Fruit fly (Drosophila melanogaster) whole organism, embryonic: ENCODE measurements around the gene Sqor.

Experiments
- Blimp-1 ChIP-seq: fragments of 200-800 bp; sonication (Bioruptor generic); optimal IDR thresholded peaks from 3 replicates; lab custom pipeline; 2018; ENCODE audit warnings: missing biosample characterization, missing genetic modification characterization, mild to moderate bottlenecking, moderate library complexity, missing genetic modification reagents
- CG10267 ChIP-seq: fragments of 200-800 bp; sonication (Bioruptor generic); optimal IDR thresholded peaks from 2 replicates; lab custom pipeline; 2018; ENCODE audit warnings: missing biosample characterization, mild to moderate bottlenecking, missing genetic modification characterization, moderate library complexity
- CG10366 ChIP-seq: fragments of 200-800 bp; sonication (Bioruptor generic); IDR thresholded peaks from 2 replicates; pipeline ENCODE4 v1.3.6; 2022; ENCODE audit warnings: missing biosample characterization, missing genetic modification characterization
- CG10543 ChIP-seq: fragments of 200-800 bp; sonication (Bioruptor generic); optimal IDR thresholded peaks from 3 replicates; lab custom pipeline; 2017; ENCODE audit warnings: missing biosample characterization, mild to moderate bottlenecking, missing genetic modification characterization, moderate library complexity
- CG10979 ChIP-seq: fragments of 200-800 bp; sonication (Bioruptor generic); optimal IDR thresholded peaks from 2 replicates; lab custom pipeline; 2018; ENCODE audit warnings: missing biosample characterization, mild to moderate bottlenecking, missing genetic modification characterization, moderate library complexity
- CG11504 ChIP-seq: fragments of 200-800 bp; sonication (Bioruptor generic); optimal IDR thresholded peaks from 3 replicates; lab custom pipeline; 2019; ENCODE audit warnings: missing biosample characterization, mild to moderate bottlenecking, missing genetic modification characterization, moderate library complexity
- CG12744 ChIP-seq: fragments of 200-800 bp; sonication (Bioruptor generic); optimal IDR thresholded peaks from 2 replicates; lab custom pipeline; 2016; ENCODE audit warnings: missing biosample characterization, missing genetic modification characterization
- CG14014 ChIP-seq: fragments of 200-800 bp; sonication (Bioruptor generic); IDR thresholded peaks from 2 replicates; pipeline ENCODE4 v1.3.6; 2022; ENCODE audit warnings: missing biosample characterization, missing genetic modification characterization
- CG14710 ChIP-seq: fragments of 200-800 bp; sonication (Bioruptor generic); optimal IDR thresholded peaks from 3 replicates; lab custom pipeline; 2019; ENCODE audit warnings: missing biosample characterization, mild to moderate bottlenecking, missing genetic modification characterization, moderate library complexity
- CG14860 ChIP-seq: fragments of 200-800 bp; sonication (Bioruptor generic); IDR thresholded peaks from 3 replicates; pipeline ENCODE4 v1.3.6; 2022; ENCODE audit warnings: missing biosample characterization, missing genetic modification characterization; ENCODE audit not compliant: partially characterized antibody
- CG16813 ChIP-seq: fragments of 200-800 bp; sonication (Bioruptor generic); IDR thresholded peaks from 3 replicates; pipeline ENCODE4 v1.3.6; 2022; ENCODE audit warnings: missing biosample characterization, missing genetic modification characterization; ENCODE audit not compliant: partially characterized antibody
- CG17186 ChIP-seq: fragments of 200-800 bp; sonication (Bioruptor generic); optimal IDR thresholded peaks from 3 replicates; lab custom pipeline; 2017; ENCODE audit warnings: missing biosample characterization, missing genetic modification reagents, missing genetic modification characterization
- CG17385 ChIP-seq: fragments of 200-800 bp; sonication (Bioruptor generic); optimal IDR thresholded peaks from 3 replicates; lab custom pipeline; 2018; ENCODE audit warnings: missing biosample characterization, mild to moderate bottlenecking, missing genetic modification characterization
- CG18011 ChIP-seq: fragments of 200-800 bp; sonication (Bioruptor generic); optimal IDR thresholded peaks from 2 replicates; lab custom pipeline; 2017; ENCODE audit warnings: missing biosample characterization, missing genetic modification characterization, mild to moderate bottlenecking, moderate library complexity, missing genotype
- CG2202 ChIP-seq: fragments of 200-800 bp; sonication (Bioruptor generic); optimal IDR thresholded peaks from 2 replicates; lab custom pipeline; 2018; ENCODE audit warnings: missing biosample characterization, mild to moderate bottlenecking, missing genetic modification characterization
- CG2678 ChIP-seq: fragments of 200-800 bp; sonication (Bioruptor generic); optimal IDR thresholded peaks from 3 replicates; lab custom pipeline; 2019; ENCODE audit warnings: missing biosample characterization, mild to moderate bottlenecking, missing genetic modification characterization, moderate library complexity
- CG32532 ChIP-seq: fragments of 200-800 bp; sonication (Bioruptor generic); IDR thresholded peaks from 2 replicates; pipeline ENCODE4 v1.3.6; 2022; ENCODE audit warnings: missing biosample characterization, missing genetic modification characterization
- CG4328 ChIP-seq: fragments of 200-800 bp; sonication (Bioruptor generic); optimal IDR thresholded peaks from 3 replicates; lab custom pipeline; 2017; ENCODE audit warnings: missing biosample characterization, missing genetic modification reagents, missing genetic modification characterization
- CG4404 ChIP-seq: fragments of 200-800 bp; sonication (Bioruptor generic); IDR thresholded peaks from 2 replicates; pipeline ENCODE4 v1.3.6; 2022; ENCODE audit warnings: missing biosample characterization, missing genetic modification characterization
- CG5245 ChIP-seq: fragments of 200-800 bp; sonication (Bioruptor generic); optimal IDR thresholded peaks from 3 replicates; lab custom pipeline; 2016; ENCODE audit warnings: missing biosample characterization, missing genetic modification characterization
- CG6254 ChIP-seq: fragments of 200-800 bp; sonication (Bioruptor generic); optimal IDR thresholded peaks from 3 replicates; lab custom pipeline; 2017; ENCODE audit warnings: mild to moderate bottlenecking, missing biosample characterization, missing genetic modification reagents, missing genetic modification characterization
- CG6791 ChIP-seq: fragments of 200-800 bp; sonication (Bioruptor generic); IDR thresholded peaks from 3 replicates; pipeline ENCODE4 v1.3.6; 2022; ENCODE audit warnings: missing biosample characterization, missing genetic modification characterization; ENCODE audit not compliant: partially characterized antibody
- CG9609 ChIP-seq: fragments of 200-800 bp; sonication (Bioruptor generic); optimal IDR thresholded peaks from 3 replicates; lab custom pipeline; 2016; ENCODE audit warnings: missing biosample characterization, missing genetic modification characterization
- Ets97D ChIP-seq: fragments of 200-800 bp; sonication (Bioruptor generic); optimal IDR thresholded peaks from 3 replicates; lab custom pipeline; 2016; ENCODE audit warnings: missing biosample characterization, missing genetic modification characterization
- Hr39 ChIP-seq: fragments of >200 bp; optimal IDR thresholded peaks from 2 replicates; lab custom pipeline; 2017
- PHDP ChIP-seq: fragments of 200-800 bp; sonication (Bioruptor generic); optimal IDR thresholded peaks from 3 replicates; lab custom pipeline; 2018; ENCODE audit warnings: missing biosample characterization, mild to moderate bottlenecking, missing genetic modification characterization, moderate library complexity
- Rx ChIP-seq: fragments of 200-800 bp; sonication (Bioruptor generic); IDR thresholded peaks from 2 replicates; pipeline ENCODE4 v1.3.6; 2022; ENCODE audit warnings: missing biosample characterization, missing genetic modification characterization
- Side ChIP-seq: fragments of 200-800 bp; sonication (Bioruptor generic); optimal IDR thresholded peaks from 2 replicates; lab custom pipeline; 2016; ENCODE audit warnings: missing biosample characterization, missing genetic modification characterization
- ase ChIP-seq: fragments of 200-800 bp; sonication (Bioruptor generic); IDR thresholded peaks from 3 replicates; pipeline ENCODE4 v1.3.6; 2022; ENCODE audit warnings: missing biosample characterization, missing genetic modification characterization
- bbx ChIP-seq: fragments of 200-800 bp; sonication (Bioruptor generic); IDR thresholded peaks from 2 replicates; pipeline ENCODE4 v1.3.6; 2022; ENCODE audit warnings: missing biosample characterization, missing genetic modification characterization; ENCODE audit not compliant: partially characterized antibody
- bcd ChIP-seq: fragments of 200-800 bp; sonication (Bioruptor generic); optimal IDR thresholded peaks from 2 replicates; lab custom pipeline; 2017; ENCODE audit warnings: missing biosample characterization, mild to moderate bottlenecking, missing genetic modification characterization
- bsh ChIP-seq, 2 experiments: fragments of 200-800 bp; sonication (Bioruptor generic); optimal IDR thresholded peaks; 2 replicates each; lab custom pipeline; 2017 to 2018; ENCODE audit warnings: mild to moderate bottlenecking in 2 of 2, missing biosample characterization in 2 of 2, missing genetic modification characterization in 2 of 2, moderate library complexity in 1 of 2
- chm ChIP-seq: fragments of 200-800 bp; sonication (Bioruptor generic); IDR thresholded peaks from 2 replicates; pipeline ENCODE4 v1.3.6; 2022; ENCODE audit warnings: missing biosample characterization, missing genetic modification characterization
- dati ChIP-seq: fragments of 200-800 bp; sonication (Bioruptor generic); IDR thresholded peaks from 2 replicates; pipeline ENCODE4 v1.3.6; 2022; ENCODE audit warnings: missing biosample characterization, missing genetic modification characterization
- dmrt99B ChIP-seq: fragments of 200-800 bp; sonication (Bioruptor generic); optimal IDR thresholded peaks from 2 replicates; lab custom pipeline; 2018; ENCODE audit warnings: missing biosample characterization, mild to moderate bottlenecking, missing genetic modification characterization, moderate library complexity
- eyg ChIP-seq: fragments of 200-800 bp; sonication (Bioruptor generic); optimal IDR thresholded peaks from 3 replicates; lab custom pipeline; 2016; ENCODE audit warnings: missing biosample characterization, missing genetic modification characterization
- fd96Cb ChIP-seq: fragments of 200-800 bp; sonication (Bioruptor generic); optimal IDR thresholded peaks from 2 replicates; lab custom pipeline; 2018; ENCODE audit warnings: missing biosample characterization, mild to moderate bottlenecking, missing genetic modification characterization, moderate library complexity
- hbn ChIP-seq: fragments of 200-800 bp; sonication (Bioruptor generic); IDR thresholded peaks from 2 replicates; pipeline ENCODE4 v1.3.6; 2022; ENCODE audit warnings: missing biosample characterization, missing genetic modification characterization; ENCODE audit not compliant: partially characterized antibody
- mld ChIP-seq: fragments of 200-800 bp; sonication (Bioruptor generic); IDR thresholded peaks from 3 replicates; pipeline ENCODE4 v1.3.6; 2022; ENCODE audit warnings: missing biosample characterization, missing genetic modification characterization; ENCODE audit not compliant: partially characterized antibody
- nerfin-2 ChIP-seq: fragments of 200-800 bp; sonication (Bioruptor generic); IDR thresholded peaks from 2 replicates; pipeline ENCODE4 v1.3.6; 2022; ENCODE audit warnings: missing biosample characterization, missing genetic modification characterization; ENCODE audit not compliant: partially characterized antibody
- pfk ChIP-seq: fragments of 200-800 bp; sonication (Bioruptor generic); optimal IDR thresholded peaks from 2 replicates; lab custom pipeline; 2018; ENCODE audit warnings: missing biosample characterization, mild to moderate bottlenecking, missing genetic modification characterization, moderate library complexity
- pros ChIP-seq: fragments of 200-800 bp; sonication (Bioruptor generic); optimal IDR thresholded peaks from 3 replicates; lab custom pipeline; 2019; ENCODE audit warnings: missing biosample characterization, mild to moderate bottlenecking, missing genetic modification characterization, moderate library complexity
- pzg ChIP-seq: fragments of 200-800 bp; sonication (Bioruptor generic); optimal IDR thresholded peaks from 3 replicates; lab custom pipeline; 2018; ENCODE audit warnings: missing biosample characterization, mild to moderate bottlenecking, missing genetic modification characterization, moderate library complexity
- sens ChIP-seq: fragments of 200-800 bp; sonication (Bioruptor generic); peaks from one replicate; lab custom pipeline; 2016; ENCODE audit warnings: missing biosample characterization, missing genetic modification characterization
- stc ChIP-seq: fragments of 200-800 bp; sonication (Bioruptor generic); IDR thresholded peaks from 2 replicates; pipeline ENCODE4 v1.3.6; 2022; ENCODE audit warnings: missing biosample characterization, missing genetic modification characterization
- sug ChIP-seq: fragments of 200-800 bp; optimal IDR thresholded peaks from 2 replicates; lab custom pipeline; 2019; ENCODE audit warnings: missing biosample characterization, mild to moderate bottlenecking, missing genetic modification characterization, moderate library complexity
- tgo ChIP-seq: fragments of 200-800 bp; sonication (Bioruptor generic); IDR thresholded peaks from 3 replicates; pipeline ENCODE4 v1.3.6; 2022; ENCODE audit warnings: missing biosample characterization, missing genetic modification characterization
- usp ChIP-seq: fragments of >200 bp; optimal IDR thresholded peaks from 2 replicates; lab custom pipeline; 2017; ENCODE audit warnings: missing biosample characterization, missing genetic modification characterization
- vvl ChIP-seq: fragments of 200-800 bp; sonication (Bioruptor generic); IDR thresholded peaks from 2 replicates; pipeline ENCODE4 v1.3.6; 2022; ENCODE audit warnings: missing biosample characterization, missing genetic modification characterization
- wor ChIP-seq: fragments of 200-800 bp; sonication (Bioruptor generic); IDR thresholded peaks from 2 replicates; pipeline ENCODE4 v1.3.6; 2022; ENCODE audit warnings: missing biosample characterization, missing genetic modification characterization
- zfh1 ChIP-seq: fragments of 200-800 bp; sonication (Bioruptor generic); IDR thresholded peaks from 3 replicates; pipeline ENCODE4 v1.3.6; 2022; ENCODE audit warnings: missing biosample characterization, missing genetic modification characterization

Sqor gene

dm6 chr3L:4209731-4210130 lies 30.2 kb upstream of the Sqor start (continued):
- TF ChIP-seq CG16813 (GFP tag; lab: Robert Waterston, UW) (no peak), pzg (no peak), hbn (GFP tag; lab: Robert Waterston, UW) (no peak), CG5245 (GFP tag; lab: Kevin White, UChicago) (peak; percentile 4), zfh1 (GFP tag; lab: Robert Waterston, UW) (peak; percentile 64), sens (peak; percentile 82), bcd (no peak), pros (GFP tag; lab: Kevin White, UChicago) (no peak), CG10366 (no peak), CG10267 (peak; percentile 15), fd96Cb (tag; lab: Kevin White, UChicago) (peak; percentile 40), Blimp-1 (peak; percentile 58), usp (GFP tag; lab: Kevin White, UChicago) (no peak), dati (no peak), CG6254 (GFP tag; lab: Kevin White, UChicago) (no peak), CG14014 (GFP tag; lab: Robert Waterston, UW) (no peak), bsh (GFP tag; optimal IDR thresholded peaks at IDR 0.05; lab: Kevin White, UChicago) (no peak), pfk (GFP tag; lab: Kevin White, UChicago) (no peak), chm (GFP tag; lab: Robert Waterston, UW) (no peak), Side (no peak), eyg (GFP tag; lab: Kevin White, UChicago) (no peak), CG10543 (GFP tag; lab: Kevin White, UChicago) (no peak), tgo (GFP tag; lab: Robert Waterston, UW) (0 out of 3 replicates have a peak, but pooled peaks have one; percentile 26), Hr39 (no peak), bbx (GFP tag; lab: Robert Waterston, UW) (no peak), CG10979 (peak; percentile 52), nerfin-2 (GFP tag; lab: Robert Waterston, UW) (no peak), CG4328 (GFP tag; lab: Kevin White, UChicago) (no peak), wor (GFP tag; lab: Robert Waterston, UW) (no peak), CG14710 (peak; percentile 23), CG18011 (no peak), CG2678 (tag; lab: Kevin White, UChicago) (no peak), CG9609 (no peak), Rx (0 out of 2 replicates have a peak, but pooled peaks have one; percentile 35), CG4404 (GFP tag; lab: Robert Waterston, UW) (0 out of 2 replicates have a peak, but pooled peaks have one; percentile 18), CG32532 (GFP tag; lab: Robert Waterston, UW) (no peak), dmrt99B (tag; lab: Kevin White, UChicago) (peak; percentile 48), CG6791 (GFP tag; lab: Robert Waterston, UW) (no peak), vvl (GFP tag; lab: Robert Waterston, UW) (peak; percentile 47), PHDP (tag; lab: Kevin White, UChicago) (no peak), Ets97D (no peak), CG14860 (GFP tag; lab: Robert Waterston, UW) (no peak), CG17186 (GFP tag; lab: Kevin White, UChicago) (no peak), stc (GFP tag; lab: Robert Waterston, UW) (0 out of 2 replicates have a peak, but pooled peaks have one; percentile 23), CG2202 (no peak), CG12744 (no peak), ase (GFP tag; lab: Robert Waterston, UW) (peak; percentile 49; the same call in 1 of the 3 replicates), mld (GFP tag; lab: Robert Waterston, UW) (no peak), CG11504 (tag; lab: Kevin White, UChicago) (no peak), sug (tag; lab: Kevin White, UChicago) (no peak), CG17385 (GFP tag; lab: Kevin White, UChicago) (no peak)
